Fruit fly (Drosophila melanogaster) whole organism, embryonic: ENCODE results near the gene Adat1.

Experiments used
- B-H1 ChIP-seq: fragments of 200-800 bp; sonication (Bioruptor generic); IDR thresholded peaks from 3 replicates; pipeline ENCODE4 v1.3.6; 2022; ENCODE audit warnings: missing biosample characterization, missing genetic modification characterization
- CG10543 ChIP-seq: fragments of 200-800 bp; sonication (Bioruptor generic); optimal IDR thresholded peaks from 3 replicates; lab custom pipeline; 2017; ENCODE audit warnings: missing biosample characterization, mild to moderate bottlenecking, missing genetic modification characterization, moderate library complexity
- CG11085 ChIP-seq: fragments of 200-800 bp; sonication (Bioruptor generic); IDR thresholded peaks from 2 replicates; pipeline ENCODE4 v1.3.6; 2022; ENCODE audit warnings: missing biosample characterization, missing genetic modification characterization
- CG11093 ChIP-seq: fragments of 200-800 bp; sonication (Bioruptor generic); IDR thresholded peaks from 3 replicates; pipeline ENCODE4 v1.3.6; 2022; ENCODE audit warnings: missing biosample characterization, missing genetic modification characterization
- CG1233 ChIP-seq: fragments of 200-800 bp; sonication (Bioruptor generic); optimal IDR thresholded peaks from 4 replicates; lab custom pipeline; 2018; ENCODE audit warnings: missing biosample characterization, mild to moderate bottlenecking, missing genetic modification characterization
- CG13424 ChIP-seq: fragments of 200-800 bp; sonication (Bioruptor generic); optimal IDR thresholded peaks from 2 replicates; lab custom pipeline; 2019; ENCODE audit warnings: missing biosample characterization, mild to moderate bottlenecking, missing genetic modification characterization, moderate library complexity
- CG14710 ChIP-seq: fragments of 200-800 bp; sonication (Bioruptor generic); optimal IDR thresholded peaks from 3 replicates; lab custom pipeline; 2019; ENCODE audit warnings: missing biosample characterization, mild to moderate bottlenecking, missing genetic modification characterization, moderate library complexity
- CG16779 ChIP-seq: fragments of 200-800 bp; sonication (Bioruptor generic); IDR thresholded peaks from 2 replicates; pipeline ENCODE4 v1.3.6; 2022; ENCODE audit warnings: missing biosample characterization, missing genetic modification characterization
- CG17385 ChIP-seq: fragments of 200-800 bp; sonication (Bioruptor generic); optimal IDR thresholded peaks from 3 replicates; lab custom pipeline; 2018; ENCODE audit warnings: missing biosample characterization, mild to moderate bottlenecking, missing genetic modification characterization
- CG18476 ChIP-seq: fragments of 200-800 bp; sonication (Bioruptor generic); optimal IDR thresholded peaks from 2 replicates; lab custom pipeline; 2016; ENCODE audit warnings: missing biosample characterization, mild to moderate bottlenecking, missing genetic modification characterization
- CG18599 ChIP-seq: fragments of 200-800 bp; sonication (Bioruptor generic); optimal IDR thresholded peaks from 3 replicates; lab custom pipeline; 2017; ENCODE audit warnings: missing biosample characterization, missing genetic modification characterization, mild to moderate bottlenecking, moderate library complexity, missing genetic modification reagents
- CG31365 ChIP-seq: fragments of 200-800 bp; sonication (Bioruptor generic); optimal IDR thresholded peaks from 2 replicates; lab custom pipeline; 2018; ENCODE audit warnings: missing biosample characterization, mild to moderate bottlenecking, missing genetic modification characterization
- CG3281 ChIP-seq: fragments of 200-800 bp; sonication (Bioruptor generic); optimal IDR thresholded peaks from 3 replicates; lab custom pipeline; 2017; ENCODE audit warnings: missing biosample characterization, mild to moderate bottlenecking, missing genetic modification characterization
- CG3407 ChIP-seq: fragments of 200-800 bp; sonication (Bioruptor generic); optimal IDR thresholded peaks from 2 replicates; lab custom pipeline; 2018; ENCODE audit warnings: missing biosample characterization, mild to moderate bottlenecking, missing genetic modification characterization
- CG4282 ChIP-seq: fragments of 200-800 bp; sonication (Bioruptor generic); optimal IDR thresholded peaks from 2 replicates; lab custom pipeline; 2016; ENCODE audit warnings: missing biosample characterization, missing genetic modification characterization
- CG4820 ChIP-seq: fragments of 200-800 bp; sonication (Bioruptor generic); optimal IDR thresholded peaks from 3 replicates; lab custom pipeline; 2016; ENCODE audit warnings: missing biosample characterization, missing genetic modification characterization
- CG6175 ChIP-seq: fragments of 200-800 bp; sonication (Bioruptor generic); IDR thresholded peaks from 3 replicates; pipeline ENCODE4 v1.3.6; 2022; ENCODE audit warnings: missing biosample characterization, missing genetic modification characterization
- CG6654 ChIP-seq: fragments of 200-800 bp; sonication (Bioruptor generic); optimal IDR thresholded peaks from 2 replicates; lab custom pipeline; 2017; ENCODE audit warnings: missing biosample characterization, mild to moderate bottlenecking, missing genetic modification characterization
- CG7357 ChIP-seq: fragments of 200-800 bp; sonication (Bioruptor generic); IDR thresholded peaks from 3 replicates; pipeline ENCODE4 v1.3.6; 2022; ENCODE audit warnings: missing biosample characterization, missing genetic modification characterization
- CG7987 ChIP-seq: fragments of 200-800 bp; sonication (Bioruptor generic); optimal IDR thresholded peaks from 2 replicates; lab custom pipeline; 2018; ENCODE audit warnings: missing biosample characterization, mild to moderate bottlenecking, missing genetic modification characterization, moderate library complexity
- CG8290 ChIP-seq, 3 experiments: fragments of 200-800 bp; sonication (Bioruptor generic); optimal IDR thresholded peaks; 2 replicates each; lab custom pipeline; 2016 to 2019; ENCODE audit warnings: missing biosample characterization in 3 of 3, missing genetic modification characterization in 3 of 3, mild to moderate bottlenecking in 2 of 3, moderate library complexity in 1 of 3
- CG9609 ChIP-seq: fragments of 200-800 bp; sonication (Bioruptor generic); optimal IDR thresholded peaks from 3 replicates; lab custom pipeline; 2016; ENCODE audit warnings: missing biosample characterization, missing genetic modification characterization
- CrebB ChIP-seq: fragments of 200-800 bp; sonication (Bioruptor generic); optimal IDR thresholded peaks from 3 replicates; lab custom pipeline; 2018; ENCODE audit warnings: missing biosample characterization, mild to moderate bottlenecking, missing genetic modification characterization
- Fer1 ChIP-seq: fragments of 200-800 bp; sonication (Bioruptor generic); optimal IDR thresholded peaks from 2 replicates; lab custom pipeline; 2017; ENCODE audit warnings: missing biosample characterization, mild to moderate bottlenecking, missing genetic modification characterization
- HHEX ChIP-seq: fragments of 200-800 bp; sonication (Bioruptor generic); optimal IDR thresholded peaks from 3 replicates; lab custom pipeline; 2017; ENCODE audit warnings: missing biosample characterization, mild to moderate bottlenecking, missing genetic modification characterization, missing genetic modification reagents
- Kr ChIP-seq: fragments of 200-800 bp; sonication (Bioruptor generic); optimal IDR thresholded peaks from 2 replicates; lab custom pipeline; 2017; ENCODE audit warnings: missing biosample characterization, mild to moderate bottlenecking, missing genetic modification characterization
- MBD-R2 ChIP-seq: fragments of 200-800 bp; sonication (Bioruptor generic); IDR thresholded peaks from 2 replicates; pipeline ENCODE4 v1.3.6; 2022; ENCODE audit warnings: missing biosample characterization, missing genetic modification characterization
- Rx ChIP-seq: fragments of 200-800 bp; sonication (Bioruptor generic); IDR thresholded peaks from 2 replicates; pipeline ENCODE4 v1.3.6; 2022; ENCODE audit warnings: missing biosample characterization, missing genetic modification characterization
- ac ChIP-seq: fragments of 200-800 bp; sonication (Bioruptor generic); optimal IDR thresholded peaks from 3 replicates; lab custom pipeline; 2017; ENCODE audit warnings: missing biosample characterization, mild to moderate bottlenecking, missing genetic modification characterization
- bab2 ChIP-seq: fragments of 200-800 bp; sonication (Bioruptor generic); optimal IDR thresholded peaks from 2 replicates; lab custom pipeline; 2016; ENCODE audit warnings: missing biosample characterization, missing genetic modification characterization
- bigmax ChIP-seq: fragments of 200-800 bp; sonication (Bioruptor generic); optimal IDR thresholded peaks from 2 replicates; lab custom pipeline; 2018; ENCODE audit warnings: missing biosample characterization, mild to moderate bottlenecking, missing genetic modification characterization
- bsh ChIP-seq, 2 experiments: fragments of 200-800 bp; sonication (Bioruptor generic); optimal IDR thresholded peaks; 2 replicates each; lab custom pipeline; 2017 to 2018; ENCODE audit warnings: mild to moderate bottlenecking in 2 of 2, missing biosample characterization in 2 of 2, missing genetic modification characterization in 2 of 2, moderate library complexity in 1 of 2
- ci ChIP-seq: fragments of 200-800 bp; sonication (Bioruptor generic); IDR thresholded peaks from 3 replicates; pipeline ENCODE4 v1.3.6; 2022; ENCODE audit warnings: missing biosample characterization, missing genetic modification characterization
- croc ChIP-seq: fragments of 200-800 bp; sonication (Bioruptor generic); conservative IDR thresholded peaks from 3 replicates; pipeline ENCODE4 v1.3.6; 2022; ENCODE audit warnings: missing biosample characterization, missing genetic modification characterization
- dati ChIP-seq: fragments of 200-800 bp; sonication (Bioruptor generic); IDR thresholded peaks from 2 replicates; pipeline ENCODE4 v1.3.6; 2022; ENCODE audit warnings: missing biosample characterization, missing genetic modification characterization
- dysf ChIP-seq: fragments of 200-800 bp; sonication (Bioruptor generic); IDR thresholded peaks from 3 replicates; pipeline ENCODE4 v1.3.6; 2022; ENCODE audit warnings: missing biosample characterization, missing genetic modification characterization
- gem ChIP-seq: fragments of 200-800 bp; sonication (Bioruptor generic); optimal IDR thresholded peaks from 2 replicates; lab custom pipeline; 2019; ENCODE audit warnings: missing biosample characterization, mild to moderate bottlenecking, missing genetic modification characterization, moderate library complexity
- grn ChIP-seq: fragments of 200-800 bp; sonication (Bioruptor generic); optimal IDR thresholded peaks from 3 replicates; lab custom pipeline; 2017; ENCODE audit warnings: missing biosample characterization, missing genetic modification characterization
- ind ChIP-seq: fragments of 200-800 bp; sonication (Bioruptor generic); optimal IDR thresholded peaks from 3 replicates; lab custom pipeline; 2016; ENCODE audit warnings: missing biosample characterization, missing genetic modification characterization
- jigr1 ChIP-seq: fragments of 200-800 bp; sonication (Bioruptor generic); IDR thresholded peaks from 3 replicates; pipeline ENCODE4 v1.3.6; 2022; ENCODE audit warnings: missing biosample characterization, missing genetic modification characterization
- klu ChIP-seq: fragments of 200-800 bp; sonication (Bioruptor generic); IDR thresholded peaks from 2 replicates; pipeline ENCODE4 v1.3.6; 2022; ENCODE audit warnings: missing biosample characterization, missing genetic modification characterization
- lbe ChIP-seq: fragments of 200-800 bp; sonication (Bioruptor generic); optimal IDR thresholded peaks from 2 replicates; lab custom pipeline; 2016; ENCODE audit warnings: missing biosample characterization, mild to moderate bottlenecking, missing genetic modification characterization
- mld ChIP-seq: fragments of 200-800 bp; sonication (Bioruptor generic); IDR thresholded peaks from 3 replicates; pipeline ENCODE4 v1.3.6; 2022; ENCODE audit warnings: missing biosample characterization, missing genetic modification characterization; ENCODE audit not compliant: partially characterized antibody
- nom ChIP-seq: fragments of 200-800 bp; sonication (Bioruptor generic); optimal IDR thresholded peaks from 2 replicates; lab custom pipeline; 2017; ENCODE audit warnings: missing biosample characterization, missing genetic modification characterization, mild to moderate bottlenecking, moderate library complexity, missing genetic modification reagents
- run ChIP-seq: fragments of 200-800 bp; sonication (Bioruptor generic); optimal IDR thresholded peaks from 3 replicates; lab custom pipeline; 2018; ENCODE audit warnings: missing biosample characterization, mild to moderate bottlenecking, missing genetic modification characterization
- sens ChIP-seq: fragments of 200-800 bp; sonication (Bioruptor generic); peaks from one replicate; lab custom pipeline; 2016; ENCODE audit warnings: missing biosample characterization, missing genetic modification characterization
- so ChIP-seq: fragments of 200-800 bp; sonication (Bioruptor generic); IDR thresholded peaks from 3 replicates; pipeline ENCODE4 v1.3.6; 2022; ENCODE audit warnings: missing biosample characterization, missing genetic modification characterization
- sob ChIP-seq: fragments of 200-800 bp; sonication (Bioruptor generic); IDR thresholded peaks from 2 replicates; pipeline ENCODE4 v1.3.6; 2022; ENCODE audit warnings: missing biosample characterization, missing genetic modification characterization
- toy ChIP-seq: fragments of 200-800 bp; sonication (Bioruptor generic); IDR thresholded peaks from 2 replicates; pipeline ENCODE4 v1.3.6; 2022; ENCODE audit warnings: missing biosample characterization, missing genetic modification characterization
- twi ChIP-seq: fragments of 200-800 bp; optimal IDR thresholded peaks from 2 replicates; lab custom pipeline; 2019; ENCODE audit warnings: missing biosample characterization, mild to moderate bottlenecking, missing genetic modification characterization, moderate library complexity
- wek ChIP-seq: fragments of 200-800 bp; sonication (Bioruptor generic); optimal IDR thresholded peaks from 3 replicates; lab custom pipeline; 2018; ENCODE audit warnings: missing biosample characterization, mild to moderate bottlenecking, missing genetic modification characterization, moderate library complexity
- zfh2 ChIP-seq: fragments of 200-800 bp; sonication (Bioruptor generic); optimal IDR thresholded peaks from 2 replicates; lab custom pipeline; 2016; ENCODE audit warnings: missing biosample characterization, missing genetic modification characterization

Adat1 gene

dm6 chr2L:13801166-13801565 lies 10.1 kb downstream of the Adat1 start:
- TF ChIP-seq CG18476 (GFP tag; lab: Kevin White, UChicago): no peak
- no peak for TF ChIP-seq twi (tag; lab: Kevin White, UChicago)
- TF ChIP-seq wek: peak; percentile 8
- peak; percentile 12 for TF ChIP-seq CG3281
- TF ChIP-seq run (tag; lab: Kevin White, UChicago): no peak
- TF ChIP-seq CG18599: peak; percentile 23
- TF ChIP-seq zfh2 (GFP tag; lab: Kevin White, UChicago): no peak
- no peak for TF ChIP-seq dati (GFP tag; lab: Robert Waterston, UW)
- TF ChIP-seq CG10543 (GFP tag; lab: Kevin White, UChicago): no peak
- no peak for TF ChIP-seq toy (GFP tag; lab: Robert Waterston, UW)
- TF ChIP-seq lbe (GFP tag; lab: Kevin White, UChicago): no peak
- TF ChIP-seq CG4820 (GFP tag; lab: Kevin White, UChicago): no peak
- no peak for TF ChIP-seq ci
- no peak for TF ChIP-seq so
- no peak for TF ChIP-seq Kr (GFP tag; lab: Kevin White, UChicago)
- TF ChIP-seq CG3407 (GFP tag; lab: Kevin White, UChicago): peak; percentile 21
- TF ChIP-seq MBD-R2 (GFP tag; lab: Robert Waterston, UW): no peak
- no peak for TF ChIP-seq CG6175 (GFP tag; lab: Robert Waterston, UW)
- no peak for TF ChIP-seq croc (GFP tag; lab: Robert Waterston, UW)
- peak; percentile 35 for TF ChIP-seq Fer1 (GFP tag; lab: Kevin White, UChicago)
- no peak for TF ChIP-seq bsh (GFP tag; optimal IDR thresholded peaks at IDR 0.05; lab: Kevin White, UChicago)
- TF ChIP-seq CG6654 (GFP tag; lab: Kevin White, UChicago): no peak
- no peak for TF ChIP-seq nom (GFP tag; lab: Kevin White, UChicago)
- no peak for TF ChIP-seq bigmax (GFP tag; lab: Kevin White, UChicago)
- no peak for TF ChIP-seq CG4282
- TF ChIP-seq Rx (GFP tag; lab: Robert Waterston, UW): no peak
- TF ChIP-seq CG13424: peak; percentile 27
- no peak for TF ChIP-seq gem (tag; lab: Kevin White, UChicago)
- no peak for TF ChIP-seq B-H1 (GFP tag; lab: Robert Waterston, UW)
- peak; percentile 13 for TF ChIP-seq CG31365
- peak; percentile 54 for TF ChIP-seq CrebB (tag; lab: Kevin White, UChicago)
- no peak for TF ChIP-seq ind (GFP tag; lab: Kevin White, UChicago)
- TF ChIP-seq CG1233 (GFP tag; lab: Kevin White, UChicago): peak; percentile 11
- no peak for TF ChIP-seq HHEX
- TF ChIP-seq ac (GFP tag; lab: Kevin White, UChicago): no peak
- TF ChIP-seq mld (GFP tag; lab: Robert Waterston, UW): no peak
- TF ChIP-seq CG11085 (GFP tag; lab: Robert Waterston, UW): no peak
- TF ChIP-seq dysf (GFP tag; lab: Robert Waterston, UW): no peak
- no peak for TF ChIP-seq CG7357 (GFP tag; lab: Robert Waterston, UW)
- TF ChIP-seq CG11093 (GFP tag; lab: Robert Waterston, UW): no peak
- peak; percentile 12 for TF ChIP-seq CG17385 (GFP tag; lab: Kevin White, UChicago)
- TF ChIP-seq CG8290 (GFP tag; optimal IDR thresholded peaks at IDR 0.05; lab: Kevin White, UChicago): no peak
- TF ChIP-seq CG8290 (tag; optimal IDR thresholded peaks at IDR 0.05; lab: Kevin White, UChicago): no peak
- TF ChIP-seq sob: no peak
- no peak for TF ChIP-seq jigr1 (GFP tag; lab: Robert Waterston, UW)
- TF ChIP-seq bab2 (GFP tag; lab: Kevin White, UChicago): no peak
- no peak for TF ChIP-seq sens
- TF ChIP-seq klu (GFP tag; lab: Robert Waterston, UW): no peak
- TF ChIP-seq CG16779 (GFP tag; lab: Robert Waterston, UW): no peak
- TF ChIP-seq CG14710: no peak
- no peak for TF ChIP-seq CG9609 (GFP tag; lab: Kevin White, UChicago)
- TF ChIP-seq CG7987 (GFP tag; lab: Kevin White, UChicago): peak; percentile 15
- TF ChIP-seq grn (GFP tag; lab: Kevin White, UChicago): no peak
